Fruit fly (Drosophila melanogaster): ENCODE data around the gene Aplip1.

Aplip1 gene

DNA sequence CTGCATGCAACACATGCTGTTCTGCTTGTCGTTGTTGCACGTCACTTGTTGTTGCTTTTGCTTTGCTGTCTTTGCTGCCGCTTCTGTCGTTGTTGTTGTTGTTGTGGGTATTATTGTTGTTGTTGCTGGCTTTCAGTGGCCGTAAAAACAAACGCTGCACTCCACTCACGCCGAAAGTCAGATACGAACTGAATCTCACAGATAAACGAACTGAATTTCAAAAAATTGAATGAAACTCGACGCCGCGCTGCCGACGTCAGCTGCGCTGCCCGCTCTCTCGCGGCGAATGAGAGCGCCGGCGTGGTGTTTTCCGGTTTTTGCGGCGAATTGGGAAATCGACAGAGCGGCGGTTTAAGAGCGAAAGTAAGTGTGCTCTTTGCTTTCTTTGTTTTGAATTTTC lies 19.0 kb upstream of the Aplip1 start, which contains the start of gene bab2 (continued):
- TF ChIP-seq hkb (optimal IDR thresholded peaks at IDR 0.05) (no peak), hkb (GFP tag; IDR thresholded peaks at IDR 0.05) (0 out of 2 replicates have a peak, but pooled peaks have one; percentile 33), shn (GFP tag; optimal IDR thresholded peaks at IDR 0.05) (no peak), CG10565 (GFP tag; optimal IDR thresholded peaks at IDR 0.05) (no peak), wdn (GFP tag; IDR thresholded peaks at IDR 0.05) (no peak), dan (GFP tag; IDR thresholded peaks at IDR 0.05) (no peak), yki (optimal IDR thresholded peaks at IDR 0.05) (peak; percentile 54), klu (GFP tag; IDR thresholded peaks at IDR 0.05) (no peak), her (GFP tag; optimal IDR thresholded peaks at IDR 0.05) (peak; percentile 29), CG4617 (GFP tag; optimal IDR thresholded peaks at IDR 0.05; ENCODE audit: borderline replicate concordance) (no peak), peb (GFP tag; IDR thresholded peaks at IDR 0.05) (no peak), CG18476 (GFP tag; optimal IDR thresholded peaks at IDR 0.05) (no peak), amos (GFP tag; IDR thresholded peaks at IDR 0.05; ENCODE audit: partially characterized antibody) (peak; percentile 43; the same call in 1 of the 2 replicates), zen (tag; optimal IDR thresholded peaks at IDR 0.05) (no peak), ro (GFP tag; IDR thresholded peaks at IDR 0.05) (no peak), HLH54F (GFP tag; optimal IDR thresholded peaks at IDR 0.05) (no peak), Bdp1 (GFP tag; optimal IDR thresholded peaks at IDR 0.05) (no peak), CG16813 (GFP tag; IDR thresholded peaks at IDR 0.05; ENCODE audit: partially characterized antibody) (peak; percentile 8; the same call in 1 of the 3 replicates), CG17802 (tag; optimal IDR thresholded peaks at IDR 0.05) (no peak), bbx (GFP tag; IDR thresholded peaks at IDR 0.05; ENCODE audit: partially characterized antibody) (peak; percentile 77), unpg (GFP tag; optimal IDR thresholded peaks at IDR 0.05) (peak; percentile 22), E2f2 (GFP tag; IDR thresholded peaks at IDR 0.05) (no peak; the same call in 1 of the 2 replicates), Antp (GFP tag; optimal IDR thresholded peaks at IDR 0.05) (no peak), CG7372 (GFP tag; IDR thresholded peaks at IDR 0.05) (no peak), CG3065 (GFP tag; optimal IDR thresholded peaks at IDR 0.05) (no peak), Chrac-16 (GFP tag; optimal IDR thresholded peaks at IDR 0.05) (no peak), CG17361 (GFP tag; IDR thresholded peaks at IDR 0.05) (no peak), pho (GFP tag; optimal IDR thresholded peaks at IDR 0.05) (no peak), insv (GFP tag; optimal IDR thresholded peaks at IDR 0.05) (no peak), CG14667 (GFP tag; IDR thresholded peaks at IDR 0.05) (no peak), abd-A (tag; optimal IDR thresholded peaks at IDR 0.05) (peak; percentile 15), lov (optimal IDR thresholded peaks at IDR 0.05) (no peak), lov (GFP tag; IDR thresholded peaks at IDR 0.05) (peak; percentile 70; the same call in 2 of the 3 replicates), ara (GFP tag; IDR thresholded peaks at IDR 0.05) (no peak), Dip3 (GFP tag; optimal IDR thresholded peaks at IDR 0.05) (no peak), caup (GFP tag; optimal IDR thresholded peaks at IDR 0.05; ENCODE audit: severe bottlenecking) (no peak), CG4282 (GFP tag; optimal IDR thresholded peaks at IDR 0.05) (no peak), gcm2 (GFP tag; optimal IDR thresholded peaks at IDR 0.05) (no peak), CG3838 (GFP tag; optimal IDR thresholded peaks at IDR 0.05) (peak; percentile 73), vfl (GFP tag; optimal IDR thresholded peaks at IDR 0.05) (no peak), esg (GFP tag; conservative IDR thresholded peaks at IDR 0.05) (no peak), Bgb (GFP tag; IDR thresholded peaks at IDR 0.05; ENCODE audit: partially characterized antibody) (peak; percentile 56), hb (GFP tag; IDR thresholded peaks at IDR 0.05; ENCODE audit: partially characterized antibody) (no peak), jigr1 (GFP tag; IDR thresholded peaks at IDR 0.05) (no peak), gce (GFP tag; IDR thresholded peaks at IDR 0.05) (no peak), rib (GFP tag; IDR thresholded peaks at IDR 0.05) (peak; percentile 40; the same call in 1 of the 2 replicates), nmo (GFP tag; optimal IDR thresholded peaks at IDR 0.05) (peak; percentile 3), prd (optimal IDR thresholded peaks at IDR 0.05) (no peak), prd (GFP tag; IDR thresholded peaks at IDR 0.05) (no peak), ci (GFP tag; IDR thresholded peaks at IDR 0.05) (peak; percentile 71), usp (GFP tag; optimal IDR thresholded peaks at IDR 0.05) (no peak), Sry-δ (GFP tag; optimal IDR thresholded peaks at IDR 0.05) (no peak), CG17612 (GFP tag; IDR thresholded peaks at IDR 0.05) (no peak)

All from whole organism, embryonic.